Fruit fly (Drosophila melanogaster): ENCODE data around the gene mRpL36.

Gene mRpL36

dm6 chr3L:8153206-8153996 is 28.5 kb upstream of the mRpL36 start (continued):
- TF ChIP-seq Hmr (GFP tag; optimal IDR thresholded peaks at IDR 0.05) (no peak), CG9932 (GFP tag; IDR thresholded peaks at IDR 0.05) (peak; percentile 30; the same call in 1 of the 2 replicates), Ada2b (GFP tag; IDR thresholded peaks at IDR 0.05) (peak; percentile 50), bbx (GFP tag; IDR thresholded peaks at IDR 0.05; ENCODE audit: partially characterized antibody) (no peak), grau (tag; optimal IDR thresholded peaks at IDR 0.05) (peak; percentile 56), dimm (GFP tag; IDR thresholded peaks at IDR 0.05) (no peak), CG12219 (GFP tag; optimal IDR thresholded peaks at IDR 0.05) (peak; percentile 30), CG8359 (GFP tag; optimal IDR thresholded peaks at IDR 0.05; ENCODE audit: borderline replicate concordance) (no peak), CG18011 (GFP tag; optimal IDR thresholded peaks at IDR 0.05) (no peak), CG12391 (tag; optimal IDR thresholded peaks at IDR 0.05) (peak; percentile 49), Bdp1 (GFP tag; optimal IDR thresholded peaks at IDR 0.05) (peak; percentile 9), CG10267 (tag; optimal IDR thresholded peaks at IDR 0.05) (peak; percentile 35), CG15011 (GFP tag; optimal IDR thresholded peaks at IDR 0.05) (peak; percentile 4), nerfin-2 (GFP tag; IDR thresholded peaks at IDR 0.05; ENCODE audit: partially characterized antibody) (no peak), CG10565 (GFP tag; optimal IDR thresholded peaks at IDR 0.05) (no peak), bab2 (GFP tag; optimal IDR thresholded peaks at IDR 0.05) (peak; percentile 54), B-H1 (GFP tag; IDR thresholded peaks at IDR 0.05) (peak; percentile 26; the same call in 2 of the 3 replicates), CG9215 (GFP tag; IDR thresholded peaks at IDR 0.05) (no peak), tup (GFP tag; optimal IDR thresholded peaks at IDR 0.05) (no peak), CG10321 (GFP tag; IDR thresholded peaks at IDR 0.05) (no peak), lab (GFP tag; optimal IDR thresholded peaks at IDR 0.05) (peak; percentile 47), HLH4C (GFP tag; IDR thresholded peaks at IDR 0.05; ENCODE audit: partially characterized antibody) (no peak), unc-4 (GFP tag; IDR thresholded peaks at IDR 0.05; ENCODE audit: partially characterized antibody) (no peak), CG8478 (optimal IDR thresholded peaks at IDR 0.05) (no peak), Hsf (GFP tag; optimal IDR thresholded peaks at IDR 0.05) (peak; percentile 44), fu2 (GFP tag; optimal IDR thresholded peaks at IDR 0.05) (no peak), Usf (GFP tag; optimal IDR thresholded peaks at IDR 0.05) (no peak), row (GFP tag; IDR thresholded peaks at IDR 0.05) (peak; percentile 63), fd102C (GFP tag; optimal IDR thresholded peaks at IDR 0.05) (no peak), sim (GFP tag; IDR thresholded peaks at IDR 0.05) (no peak), pan (optimal IDR thresholded peaks at IDR 0.05) (no peak), pan (GFP tag; optimal IDR thresholded peaks at IDR 0.05 in 1 of 2, IDR thresholded peaks at IDR 0.05 in 1 of 2) (peak in 1 of 2 experiments; percentile 69), ttk (GFP tag; IDR thresholded peaks at IDR 0.05) (peak; percentile 66; the same call in 1 of the 2 replicates), Hr51 (GFP tag; optimal IDR thresholded peaks at IDR 0.05) (peak in 1 of 2 experiments; percentile 85), CG9437 (GFP tag; optimal IDR thresholded peaks at IDR 0.05) (peak; percentile 43), Sry-δ (GFP tag; optimal IDR thresholded peaks at IDR 0.05) (peak; percentile 7), Sox102F (GFP tag; optimal IDR thresholded peaks at IDR 0.05) (peak; percentile 84), shn (GFP tag; optimal IDR thresholded peaks at IDR 0.05) (no peak), CG31441 (GFP tag; IDR thresholded peaks at IDR 0.05) (peak; percentile 61), danr (GFP tag; IDR thresholded peaks at IDR 0.05) (0 out of 2 replicates have a peak, but pooled peaks have one; percentile 23), Doc2 (GFP tag; IDR thresholded peaks at IDR 0.05) (no peak), CG11093 (GFP tag; IDR thresholded peaks at IDR 0.05) (peak; percentile 26; the same call in 1 of the 3 replicates), CG4854 (GFP tag; optimal IDR thresholded peaks at IDR 0.05) (peak; percentile 3), Rx (GFP tag; IDR thresholded peaks at IDR 0.05) (peak; percentile 58), Atf6 (GFP tag; IDR thresholded peaks at IDR 0.05) (no peak), CG5953 (GFP tag; IDR thresholded peaks at IDR 0.05) (peak; percentile 52; the same call in 1 of the 2 replicates), Scr (GFP tag; IDR thresholded peaks at IDR 0.05; ENCODE audit: partially characterized antibody) (no peak), CG15696 (tag; optimal IDR thresholded peaks at IDR 0.05) (no peak), fd64A (GFP tag; optimal IDR thresholded peaks at IDR 0.05) (no peak)

Measured in whole organism, embryonic.